Worm (Caenorhabditis elegans) whole organism, late embryonic: ENCODE measurements around the gene F59D12.2.

Experiments
- C08G9.2 ChIP-seq: sonication (generic microtip); optimal IDR thresholded peaks from 2 replicates; lab custom pipeline; 2016; ENCODE audit warnings: mild to moderate bottlenecking, missing genetic modification characterization, moderate library complexity, missing compliant biosample characterization
- C38D4.7 ChIP-seq: fragments of 200-800 bp; sonication (Bioruptor generic); optimal IDR thresholded peaks from 2 replicates; lab custom pipeline; 2018; ENCODE audit warnings: mild to moderate bottlenecking, missing genetic modification characterization, moderate library complexity, missing compliant biosample characterization
- F13H6.1 ChIP-seq: sonication (generic microtip); optimal IDR thresholded peaks from 2 replicates; lab custom pipeline; 2016; ENCODE audit warnings: missing genetic modification characterization, missing compliant biosample characterization
- K02D7.2 ChIP-seq: sonication (generic microtip); optimal IDR thresholded peaks from 2 replicates; lab custom pipeline; 2017; ENCODE audit warnings: mild to moderate bottlenecking, missing genetic modification characterization, missing compliant biosample characterization
- K09A11.1 ChIP-seq: sonication (generic microtip); optimal IDR thresholded peaks from 2 replicates; lab custom pipeline; 2017; ENCODE audit warnings: antibody characterized with exemption, mild to moderate bottlenecking, missing genetic modification characterization, missing compliant biosample characterization; ENCODE audit not compliant: insufficient read depth
- T23F11.4 ChIP-seq: fragments of 200-800 bp; sonication (Bioruptor generic); optimal IDR thresholded peaks from 2 replicates; lab custom pipeline; 2018; ENCODE audit warnings: mild to moderate bottlenecking, missing genetic modification characterization, missing compliant biosample characterization
- Y22D7AL.16 ChIP-seq: sonication (generic microtip); optimal IDR thresholded peaks from 2 replicates; lab custom pipeline; 2016; ENCODE audit warnings: missing genetic modification characterization, missing compliant biosample characterization
- ahr-1 ChIP-seq: sonication (generic microtip); optimal IDR thresholded peaks from 2 replicates; lab custom pipeline; 2016; ENCODE audit warnings: missing genetic modification characterization, missing compliant biosample characterization
- ceh-14 ChIP-seq: sonication (generic microtip); optimal IDR thresholded peaks from 2 replicates; lab custom pipeline; 2016; ENCODE audit warnings: missing genotype, missing genetic modification characterization, missing compliant biosample characterization
- ceh-18 ChIP-seq: sonication (generic microtip); optimal IDR thresholded peaks from 2 replicates; lab custom pipeline; 2016; ENCODE audit warnings: missing genetic modification characterization, missing compliant biosample characterization
- ceh-22 ChIP-seq: sonication (generic microtip); optimal IDR thresholded peaks from 2 replicates; lab custom pipeline; 2017; ENCODE audit warnings: missing biosample characterization, missing genetic modification characterization
- ceh-30 ChIP-seq: fragments of 150-350 bp; optimal IDR thresholded peaks from 2 replicates; lab custom pipeline; 2014; ENCODE audit warnings: missing biosample characterization, missing genetic modification characterization
- ceh-31 ChIP-seq: sonication (generic microtip); optimal IDR thresholded peaks from 2 replicates; lab custom pipeline; 2016; ENCODE audit warnings: missing genetic modification characterization, missing compliant biosample characterization
- ceh-45 ChIP-seq: fragments of 200-800 bp; sonication (Bioruptor generic); IDR thresholded peaks from 2 replicates; pipeline ENCODE4 v1.3.6; 2022; ENCODE audit warnings: missing genetic modification reagents, missing genetic modification characterization, missing compliant biosample characterization
- che-1 ChIP-seq: sonication (generic microtip); optimal IDR thresholded peaks from 2 replicates; lab custom pipeline; 2016; ENCODE audit warnings: mild to moderate bottlenecking, missing genetic modification characterization, missing compliant biosample characterization
- dve-1 ChIP-seq: sonication (generic microtip); optimal IDR thresholded peaks from 2 replicates; lab custom pipeline; 2017; ENCODE audit warnings: antibody characterized with exemption, mild to moderate bottlenecking, missing genetic modification characterization, missing compliant biosample characterization
- eyg-1 ChIP-seq: sonication (generic microtip); optimal IDR thresholded peaks from 2 replicates; lab custom pipeline; 2016; ENCODE audit warnings: missing genotype, missing genetic modification characterization, missing compliant biosample characterization
- fax-1 ChIP-seq: sonication (generic microtip); optimal IDR thresholded peaks from 2 replicates; lab custom pipeline; 2016; ENCODE audit warnings: missing genotype, missing genetic modification characterization, missing compliant biosample characterization
- fkh-10 ChIP-seq: fragments of 150-350 bp; optimal IDR thresholded peaks from 2 replicates; lab custom pipeline; 2014; ENCODE audit warnings: missing biosample characterization, missing genetic modification reagents, missing genetic modification characterization
- gmeb-2 ChIP-seq: sonication (generic microtip); optimal IDR thresholded peaks from 2 replicates; lab custom pipeline; 2016; ENCODE audit warnings: missing genetic modification characterization, inconsistent platforms, missing compliant biosample characterization
- hlh-8 ChIP-seq: sonication (generic microtip); optimal IDR thresholded peaks from 2 replicates; lab custom pipeline; 2016; ENCODE audit warnings: missing genotype, missing genetic modification characterization, missing compliant biosample characterization
- lim-6 ChIP-seq: sonication (generic microtip); optimal IDR thresholded peaks from 2 replicates; lab custom pipeline; 2016; ENCODE audit warnings: missing genetic modification characterization, missing compliant biosample characterization
- lin-11 ChIP-seq: fragments of 200-800 bp; sonication (Bioruptor generic); optimal IDR thresholded peaks from 2 replicates; lab custom pipeline; 2018; ENCODE audit warnings: mild to moderate bottlenecking, missing genetic modification characterization, missing compliant biosample characterization
- mec-3 ChIP-seq: sonication (generic microtip); optimal IDR thresholded peaks from 2 replicates; lab custom pipeline; 2016; ENCODE audit warnings: borderline replicate concordance, missing genetic modification characterization, missing compliant biosample characterization
- nfya-1 ChIP-seq: sonication (generic microtip); optimal IDR thresholded peaks from 2 replicates; lab custom pipeline; 2017; ENCODE audit warnings: missing genetic modification characterization, mild to moderate bottlenecking, missing compliant biosample characterization, antibody characterized with exemption, moderate library complexity
- pag-3 ChIP-seq: sonication (generic microtip); optimal IDR thresholded peaks from 2 replicates; lab custom pipeline; 2016; ENCODE audit warnings: missing compliant biosample characterization, missing genetic modification characterization, borderline replicate concordance
- pat-9 ChIP-seq: fragments of 200-800 bp; sonication (Bioruptor generic); optimal IDR thresholded peaks from 2 replicates; lab custom pipeline; 2018; ENCODE audit warnings: mild to moderate bottlenecking, missing genetic modification characterization, moderate library complexity, missing compliant biosample characterization
- pha-4 ChIP-seq: fragments of 150-350 bp; optimal IDR thresholded peaks from 2 replicates; lab custom pipeline; 2018; ENCODE audit warnings: missing biosample characterization, missing genetic modification reagents, missing genetic modification characterization
- pqm-1 ChIP-seq: sonication (generic microtip); optimal IDR thresholded peaks from 2 replicates; lab custom pipeline; 2016; ENCODE audit warnings: missing genetic modification characterization, missing compliant biosample characterization
- pros-1 ChIP-seq: fragments of 150-350 bp; optimal IDR thresholded peaks from 2 replicates; lab custom pipeline; 2014; ENCODE audit warnings: missing biosample characterization, missing genetic modification reagents, missing genetic modification characterization
- ref-2 ChIP-seq: sonication (generic microtip); optimal IDR thresholded peaks from 2 replicates; lab custom pipeline; 2016; ENCODE audit warnings: missing genetic modification characterization, missing compliant biosample characterization
- sox-2 ChIP-seq: fragments of 200-800 bp; sonication (Bioruptor generic); IDR thresholded peaks from 2 replicates; pipeline ENCODE4 v1.3.6; 2022; ENCODE audit warnings: missing genetic modification reagents, missing genetic modification characterization, missing compliant biosample characterization
- sox-4 ChIP-seq: sonication (generic microtip); optimal IDR thresholded peaks from 2 replicates; lab custom pipeline; 2017; ENCODE audit warnings: mild to moderate bottlenecking, missing genetic modification characterization, inconsistent platforms, missing compliant biosample characterization
- syd-9 ChIP-seq: sonication (generic microtip); optimal IDR thresholded peaks from 2 replicates; lab custom pipeline; 2016; ENCODE audit warnings: mild to moderate bottlenecking, missing genetic modification characterization, moderate library complexity, missing compliant biosample characterization
- tbx-2 ChIP-seq: sonication (generic microtip); optimal IDR thresholded peaks from 2 replicates; lab custom pipeline; 2016; ENCODE audit warnings: missing genetic modification characterization, missing compliant biosample characterization
- tbx-7 ChIP-seq: sonication (generic microtip); optimal IDR thresholded peaks from 2 replicates; lab custom pipeline; 2016; ENCODE audit warnings: missing genotype, missing genetic modification characterization, missing compliant biosample characterization
- unc-3 ChIP-seq, 2 experiments: fragments of 200-800 bp in 1 of 2; sonication (Bioruptor generic) in 1 of 2; sonication (generic microtip) in 1 of 2; conservative IDR thresholded peaks in 1 of 2; optimal IDR thresholded peaks in 1 of 2; 2 replicates each; pipeline versions ENCODE4 v1.3.6 to Lab custom; 2016 to 2022; ENCODE audit warnings: missing compliant biosample characterization in 2 of 2, missing genetic modification characterization in 2 of 2, missing genetic modification reagents in 1 of 2
- unc-42 ChIP-seq: sonication (generic microtip); optimal IDR thresholded peaks from 2 replicates; lab custom pipeline; 2016; ENCODE audit warnings: missing genotype, missing genetic modification characterization, missing compliant biosample characterization

F59D12.2 gene

ce11 chrX:15641380-15641779, 34.1 kb downstream of the F59D12.2 start:
- no peak for TF ChIP-seq unc-3 (GFP tag; conservative IDR thresholded peaks at IDR 0.05; lab: Robert Waterston, UW)
- TF ChIP-seq unc-3 (tag; optimal IDR thresholded peaks at IDR 0.05; lab: Kevin White, UChicago), result no peak
- no peak for TF ChIP-seq pat-9
- no peak for TF ChIP-seq fax-1 (tag; lab: Kevin White, UChicago)
- no peak for TF ChIP-seq ceh-30 (tag; lab: Kevin White, UChicago)
- no peak for TF ChIP-seq ceh-22 (tag; lab: Kevin White, UChicago)
- no peak for TF ChIP-seq fkh-10

- TF ChIP-seq ref-2, result no peak
- TF ChIP-seq pha-4 (tag; lab: Kevin White, UChicago), result no peak
- TF ChIP-seq pqm-1 (tag; lab: Kevin White, UChicago), result no peak
- TF ChIP-seq hlh-8 (tag; lab: Kevin White, UChicago), result no peak
- no peak for TF ChIP-seq dve-1 (tag; lab: Kevin White, UChicago)
- TF ChIP-seq C08G9.2 (tag; lab: Kevin White, UChicago), result no peak
These were observed 34.9 kb downstream of the F59D12.2 start, which contains the start of gene K09E9.7 for ce11 chrX:15640603-15641002. Gene K09E9.7 (plus strand): TSS chrX:15640903.

- TF ChIP-seq unc-42 (tag; lab: Kevin White, UChicago), result peak; percentile 92
- TF ChIP-seq fkh-10, result no peak
- no peak for TF ChIP-seq che-1
These were observed 41.6 kb downstream of the F59D12.2 start for ce11 chrX:15633964-15634363.

ce11 chrX:15630790-15631204, 44.7 kb downstream of the F59D12.2 start:
- TF ChIP-seq eyg-1 (no peak), tbx-2 (tag; lab: Kevin White, UChicago) (peak; percentile 44), fkh-10 (peak; percentile 7), nfya-1 (peak; percentile 38), F13H6.1 (tag; lab: Kevin White, UChicago) (peak; percentile 4), ceh-18 (tag; lab: Kevin White, UChicago) (peak; percentile 25), pag-3 (tag; lab: Kevin White, UChicago) (no peak), unc-42 (tag; lab: Kevin White, UChicago) (peak; percentile 77), sox-2 (no peak), Y22D7AL.16 (tag; lab: Kevin White, UChicago) (no peak), sox-4 (tag; lab: Kevin White, UChicago) (peak; percentile 28), syd-9 (tag; lab: Kevin White, UChicago) (peak; percentile 2), ceh-45 (GFP tag; lab: Robert Waterston, UW) (0 out of 2 replicates have a peak, but pooled peaks have one; percentile 18), ceh-14 (tag; lab: Kevin White, UChicago) (peak; percentile 39), ceh-31 (tag; lab: Kevin White, UChicago) (peak; percentile 63)

ce11 chrX:15630340-15630739, 45.2 kb downstream of the F59D12.2 start, which contains the start of gene K09E9.4:
Gene K09E9.4 (minus strand): TSS chrX:15630440.
- TF ChIP-seq T23F11.4 (GFP tag; lab: Kevin White, UChicago) (no peak), syd-9 (tag; lab: Kevin White, UChicago) (no peak), K09A11.1 (no peak), pag-3 (tag; lab: Kevin White, UChicago) (no peak), C38D4.7 (GFP tag; lab: Kevin White, UChicago) (no peak), che-1 (no peak), mec-3 (tag; lab: Kevin White, UChicago) (no peak), pros-1 (tag; lab: Kevin White, UChicago) (no peak), sox-2 (no peak), ahr-1 (tag; lab: Kevin White, UChicago) (no peak), lin-11 (tag; lab: Kevin White, UChicago) (no peak), lim-6 (tag; lab: Kevin White, UChicago) (no peak), gmeb-2 (tag; lab: Kevin White, UChicago) (no peak), tbx-7 (no peak), K02D7.2 (tag; lab: Kevin White, UChicago) (no peak)
